Fruit fly (Drosophila melanogaster): Measurements from ENCODE around the gene CG13458.

The CG13458 gene

DNA sequence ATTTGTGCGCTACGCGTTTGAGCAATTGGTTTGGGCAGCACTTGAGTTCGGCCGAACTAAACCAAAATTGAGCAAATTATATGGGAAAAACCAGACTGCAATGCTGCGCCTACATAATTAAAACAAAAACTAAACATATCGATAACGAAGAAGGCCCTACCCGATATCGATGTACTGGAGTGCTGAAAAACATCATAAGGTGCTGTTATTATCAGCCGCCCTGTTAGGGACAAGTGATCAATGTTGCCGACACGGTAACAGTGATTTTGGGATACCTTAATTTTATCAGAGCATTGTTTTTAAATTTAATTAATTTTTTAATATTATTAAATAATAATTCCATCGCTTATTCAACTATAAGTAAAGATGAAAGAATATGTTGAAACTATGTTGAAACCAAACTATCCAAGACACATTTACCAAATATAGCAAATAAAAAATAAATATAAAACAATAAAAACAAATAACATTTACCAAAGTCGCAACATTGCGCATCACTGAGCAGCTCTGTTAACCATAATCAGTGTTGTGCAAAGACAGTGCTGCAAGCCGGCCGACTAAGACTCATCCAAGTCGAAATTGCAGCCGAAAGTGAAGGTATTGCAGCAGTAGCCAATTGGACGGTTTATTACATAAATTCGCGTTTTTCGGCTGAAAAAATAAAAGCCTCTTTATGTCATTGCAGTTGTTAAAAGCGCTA is 18.6 kb upstream of the CG13458 start, which contains the start of the genes sstn, Plp and GlyRS (continued):
- TF ChIP-seq GATAd (GFP tag; optimal IDR thresholded peaks at IDR 0.05) (no peak), sage (GFP tag; optimal IDR thresholded peaks at IDR 0.05) (peak; percentile 48), CG9705 (GFP tag; optimal IDR thresholded peaks at IDR 0.05) (peak; percentile 21), jim (GFP tag; optimal IDR thresholded peaks at IDR 0.05) (no peak), Rel (GFP tag; optimal IDR thresholded peaks at IDR 0.05) (no peak), Rel (tag; optimal IDR thresholded peaks at IDR 0.05) (no peak), usp (GFP tag; optimal IDR thresholded peaks at IDR 0.05) (no peak), CrebA (GFP tag; optimal IDR thresholded peaks at IDR 0.05; ENCODE audit: borderline replicate concordance) (no peak), Hr78 (GFP tag; optimal IDR thresholded peaks at IDR 0.05) (no peak), woc (GFP tag; optimal IDR thresholded peaks at IDR 0.05) (peak; percentile 74)

DNA sequence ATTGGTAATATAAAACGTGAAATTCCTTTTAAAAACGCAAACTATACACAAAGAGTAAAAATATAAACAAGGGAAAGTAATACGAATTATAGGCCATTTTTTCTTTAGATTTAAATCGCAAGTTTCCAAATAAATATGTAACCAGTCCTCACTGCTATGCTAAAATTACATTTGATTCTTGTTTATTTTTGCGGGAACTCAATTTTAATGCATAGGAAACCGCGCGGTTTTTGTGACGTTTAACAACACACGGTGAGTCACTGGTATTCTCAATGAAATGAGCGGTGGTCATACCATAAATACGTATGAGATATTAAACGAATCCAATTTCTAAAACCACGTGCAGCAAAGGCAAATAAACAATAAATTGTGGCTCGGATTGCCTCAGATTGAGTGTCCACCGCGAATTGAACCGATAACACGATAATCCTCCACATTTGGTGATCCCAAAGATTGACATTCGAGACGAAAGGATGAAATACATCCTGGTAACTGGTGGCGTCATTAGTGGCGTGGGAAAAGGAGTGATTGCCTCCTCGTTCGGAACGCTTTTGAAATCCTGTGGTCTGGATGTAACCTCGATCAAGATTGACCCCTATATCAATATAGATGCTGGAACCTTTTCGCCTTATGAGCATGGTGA is 15.4 kb upstream of the CG13458 start, which contains the start of gene Ctps:
Gene Ctps (plus strand): TSS at position 37 of the 643 bp plus-strand sequence.
- TF ChIP-seq HLH106 (tag; optimal IDR thresholded peaks at IDR 0.05): peak; percentile 2
- no peak for TF ChIP-seq dl (GFP tag; optimal IDR thresholded peaks at IDR 0.05; ENCODE audit: insufficient read depth in 1 of 2, partially characterized antibody in 2 of 2)
- peak; percentile 54 for TF ChIP-seq Hnf4 (GFP tag; optimal IDR thresholded peaks at IDR 0.05)
- TF ChIP-seq fru (GFP tag; optimal IDR thresholded peaks at IDR 0.05): no peak
- TF ChIP-seq Jra (GFP tag; optimal IDR thresholded peaks at IDR 0.05): peak; percentile 35
- TF ChIP-seq N (GFP tag; optimal IDR thresholded peaks at IDR 0.05): no peak
- TF ChIP-seq Vsx2 (GFP tag; optimal IDR thresholded peaks at IDR 0.05; ENCODE audit: partially characterized antibody): no peak
- no peak for TF ChIP-seq OdsH (GFP tag; optimal IDR thresholded peaks at IDR 0.05)
- no peak for TF ChIP-seq pan (optimal IDR thresholded peaks at IDR 0.05)
- TF ChIP-seq h (GFP tag; optimal IDR thresholded peaks at IDR 0.05): peak; percentile 38
- TF ChIP-seq Dif (GFP tag; optimal IDR thresholded peaks at IDR 0.05; ENCODE audit: partially characterized antibody): no peak
- no peak for TF ChIP-seq jim (GFP tag; optimal IDR thresholded peaks at IDR 0.05)
- peak; percentile 16 for TF ChIP-seq brk (GFP tag; optimal IDR thresholded peaks at IDR 0.05)
- TF ChIP-seq GATAd (GFP tag; optimal IDR thresholded peaks at IDR 0.05): no peak
- TF ChIP-seq Hr78 (GFP tag; optimal IDR thresholded peaks at IDR 0.05): no peak
- no peak for TF ChIP-seq ey (GFP tag; optimal IDR thresholded peaks at IDR 0.05)
- TF ChIP-seq lola (GFP tag; optimal IDR thresholded peaks at IDR 0.05): no peak
- TF ChIP-seq Rel (GFP tag; optimal IDR thresholded peaks at IDR 0.05): no peak
- peak; percentile 61 for TF ChIP-seq Rel (tag; optimal IDR thresholded peaks at IDR 0.05)
- peak; percentile 27 for TF ChIP-seq rgr (GFP tag; optimal IDR thresholded peaks at IDR 0.05)
- peak; percentile 51 for TF ChIP-seq Hr83 (GFP tag; optimal IDR thresholded peaks at IDR 0.05; ENCODE audit: poor library complexity, severe bottlenecking)
- TF ChIP-seq CG32264 (GFP tag; optimal IDR thresholded peaks at IDR 0.05): no peak
- no peak for TF ChIP-seq Dfd (GFP tag; optimal IDR thresholded peaks at IDR 0.05)
- no peak for TF ChIP-seq sage (GFP tag; optimal IDR thresholded peaks at IDR 0.05)
- no peak for TF ChIP-seq dsf (GFP tag; optimal IDR thresholded peaks at IDR 0.05; ENCODE audit: borderline replicate concordance)
- no peak for TF ChIP-seq Sp1 (GFP tag; optimal IDR thresholded peaks at IDR 0.05)
- TF ChIP-seq foxo (GFP tag; optimal IDR thresholded peaks at IDR 0.05): peak in 1 of 2 experiments; percentile 38
- no peak for TF ChIP-seq sv (GFP tag; optimal IDR thresholded peaks at IDR 0.05)
- TF ChIP-seq Abd-B (GFP tag; optimal IDR thresholded peaks at IDR 0.05): no peak
- no peak for TF ChIP-seq Myc (optimal IDR thresholded peaks at IDR 0.05)
- no peak for TF ChIP-seq CrebA (GFP tag; optimal IDR thresholded peaks at IDR 0.05; ENCODE audit: borderline replicate concordance)
- no peak for TF ChIP-seq br (GFP tag; optimal IDR thresholded peaks at IDR 0.05)
- TF ChIP-seq dmrt93B (GFP tag; optimal IDR thresholded peaks at IDR 0.05): no peak
- TF ChIP-seq psq (GFP tag; optimal IDR thresholded peaks at IDR 0.05): no peak
- TF ChIP-seq usp (GFP tag; optimal IDR thresholded peaks at IDR 0.05): no peak
- TF ChIP-seq CG9705 (GFP tag; optimal IDR thresholded peaks at IDR 0.05): no peak
- TF ChIP-seq woc (GFP tag; optimal IDR thresholded peaks at IDR 0.05): no peak
- no peak for TF ChIP-seq tai (GFP tag; optimal IDR thresholded peaks at IDR 0.05)
- TF ChIP-seq Mio (GFP tag; optimal IDR thresholded peaks at IDR 0.05): no peak

Measured in whole organism, wandering third instar larva.